Fruit fly (Drosophila melanogaster) whole organism, embryonic: ENCODE measurements around the gene CG3902.
A peak's percentile ranks its signal among the peaks of the same experiment; 100 is the strongest.

Experiments
- Adf1 ChIP-seq: fragments of 200-800 bp; sonication (Bioruptor generic); IDR thresholded peaks from 2 replicates; pipeline ENCODE4 v1.3.6; 2022; ENCODE audit warnings: missing biosample characterization, missing genetic modification characterization
- Atf6 ChIP-seq: fragments of 200-800 bp; sonication (Bioruptor generic); IDR thresholded peaks from 2 replicates; pipeline ENCODE4 v1.3.6; 2022; ENCODE audit warnings: missing biosample characterization, missing genetic modification characterization
- BtbVII ChIP-seq: fragments of 200-800 bp; sonication (Bioruptor generic); optimal IDR thresholded peaks from 3 replicates; lab custom pipeline; 2017; ENCODE audit warnings: missing biosample characterization, mild to moderate bottlenecking, missing genetic modification characterization
- CG10979 ChIP-seq: fragments of 200-800 bp; sonication (Bioruptor generic); optimal IDR thresholded peaks from 2 replicates; lab custom pipeline; 2018; ENCODE audit warnings: missing biosample characterization, mild to moderate bottlenecking, missing genetic modification characterization, moderate library complexity
- CG12744 ChIP-seq: fragments of 200-800 bp; sonication (Bioruptor generic); optimal IDR thresholded peaks from 2 replicates; lab custom pipeline; 2016; ENCODE audit warnings: missing biosample characterization, missing genetic modification characterization
- CG14014 ChIP-seq: fragments of 200-800 bp; sonication (Bioruptor generic); IDR thresholded peaks from 2 replicates; pipeline ENCODE4 v1.3.6; 2022; ENCODE audit warnings: missing biosample characterization, missing genetic modification characterization
- CG14050 ChIP-seq: fragments of 200-800 bp; sonication (Bioruptor generic); IDR thresholded peaks from 3 replicates; pipeline ENCODE4 v1.3.6; 2022; ENCODE audit warnings: missing biosample characterization, missing genetic modification characterization
- CG14441 ChIP-seq: fragments of 200-800 bp; sonication (Bioruptor generic); IDR thresholded peaks from 2 replicates; pipeline ENCODE4 v1.3.6; 2022; ENCODE audit warnings: missing biosample characterization, missing genetic modification characterization
- CG15601 ChIP-seq: fragments of 200-800 bp; sonication (Bioruptor generic); optimal IDR thresholded peaks from 3 replicates; lab custom pipeline; 2019; ENCODE audit warnings: missing biosample characterization, mild to moderate bottlenecking, missing genetic modification characterization, moderate library complexity
- CG17328 ChIP-seq: fragments of 200-800 bp; sonication (Bioruptor generic); IDR thresholded peaks from 2 replicates; pipeline ENCODE4 v1.3.6; 2022; ENCODE audit warnings: missing biosample characterization, missing genetic modification characterization
- CG17385 ChIP-seq: fragments of 200-800 bp; sonication (Bioruptor generic); optimal IDR thresholded peaks from 3 replicates; lab custom pipeline; 2018; ENCODE audit warnings: missing biosample characterization, mild to moderate bottlenecking, missing genetic modification characterization
- CG2116 ChIP-seq: fragments of 200-800 bp; sonication (Bioruptor generic); optimal IDR thresholded peaks from 3 replicates; lab custom pipeline; 2018; ENCODE audit warnings: missing biosample characterization, mild to moderate bottlenecking, missing genetic modification characterization
- CG2199 ChIP-seq: fragments of 200-800 bp; sonication (Bioruptor generic); IDR thresholded peaks from 3 replicates; pipeline ENCODE4 v1.3.6; 2022; ENCODE audit warnings: missing biosample characterization, missing genetic modification characterization
- CG2712 ChIP-seq: fragments of 200-800 bp; optimal IDR thresholded peaks from 3 replicates; lab custom pipeline; 2019; ENCODE audit warnings: missing biosample characterization, mild to moderate bottlenecking, missing genetic modification characterization, moderate library complexity
- CG6254 ChIP-seq: fragments of 200-800 bp; sonication (Bioruptor generic); optimal IDR thresholded peaks from 3 replicates; lab custom pipeline; 2017; ENCODE audit warnings: mild to moderate bottlenecking, missing biosample characterization, missing genetic modification reagents, missing genetic modification characterization
- CG7271 ChIP-seq: fragments of 200-800 bp; sonication (Bioruptor generic); optimal IDR thresholded peaks from 2 replicates; lab custom pipeline; 2018; ENCODE audit warnings: missing biosample characterization, mild to moderate bottlenecking, missing genetic modification characterization, moderate library complexity
- CG7745 ChIP-seq: fragments of 200-800 bp; sonication (Bioruptor generic); optimal IDR thresholded peaks from 2 replicates; lab custom pipeline; 2018; ENCODE audit warnings: missing biosample characterization, mild to moderate bottlenecking, missing genetic modification characterization, moderate library complexity
- CG7786 ChIP-seq: fragments of 200-800 bp; sonication (Bioruptor generic); optimal IDR thresholded peaks from 2 replicates; lab custom pipeline; 2016; ENCODE audit warnings: missing biosample characterization, missing genetic modification characterization
- CG8924 ChIP-seq: fragments of 200-800 bp; optimal IDR thresholded peaks from 3 replicates; lab custom pipeline; 2019; ENCODE audit warnings: missing biosample characterization, mild to moderate bottlenecking, missing genetic modification characterization, moderate library complexity
- CHES-1-like ChIP-seq: fragments of 200-800 bp; sonication (Bioruptor generic); optimal IDR thresholded peaks from 2 replicates; lab custom pipeline; 2016; ENCODE audit warnings: missing biosample characterization, missing genetic modification characterization
- D ChIP-seq, 2 experiments: fragments of 200-800 bp in 1 of 2; fragments of >200 bp in 1 of 2; sonication (Bioruptor generic) in 1 of 2; optimal IDR thresholded peaks; 2 replicates in 1 of 2; 3 replicates in 1 of 2; lab custom pipeline; 2017; ENCODE audit warnings: mild to moderate bottlenecking in 1 of 2, missing biosample characterization in 1 of 2, missing genetic modification characterization in 1 of 2, missing genetic modification reagents in 1 of 2
- Hr3 ChIP-seq: fragments of 200-800 bp; sonication (Bioruptor generic); optimal IDR thresholded peaks from 3 replicates; lab custom pipeline; 2016; ENCODE audit warnings: missing biosample characterization, missing genetic modification characterization
- Kr ChIP-seq: fragments of 200-800 bp; sonication (Bioruptor generic); optimal IDR thresholded peaks from 2 replicates; lab custom pipeline; 2017; ENCODE audit warnings: missing biosample characterization, mild to moderate bottlenecking, missing genetic modification characterization
- Lpt ChIP-seq: fragments of >200 bp; optimal IDR thresholded peaks from 2 replicates; lab custom pipeline; 2018; ENCODE audit warnings: missing biosample characterization, missing genetic modification characterization
- Mes4 ChIP-seq: fragments of 200-800 bp; sonication (Bioruptor generic); optimal IDR thresholded peaks from 2 replicates; lab custom pipeline; 2016; ENCODE audit warnings: missing biosample characterization, missing genetic modification characterization
- Mrtf ChIP-seq: fragments of 200-800 bp; sonication (Bioruptor generic); IDR thresholded peaks from 3 replicates; pipeline ENCODE4 v1.3.6; 2022; ENCODE audit warnings: missing biosample characterization, missing genetic modification characterization
- Poxn ChIP-seq: fragments of 200-800 bp; sonication (Bioruptor generic); IDR thresholded peaks from 2 replicates; pipeline ENCODE4 v1.3.6; 2022; ENCODE audit warnings: missing biosample characterization, missing genetic modification characterization
- amos ChIP-seq: fragments of 200-800 bp; sonication (Bioruptor generic); IDR thresholded peaks from 2 replicates; pipeline ENCODE4 v1.3.6; 2022; ENCODE audit warnings: missing biosample characterization, missing genetic modification characterization; ENCODE audit not compliant: partially characterized antibody
- cg ChIP-seq: fragments of 200-800 bp; sonication (Bioruptor generic); optimal IDR thresholded peaks from 3 replicates; lab custom pipeline; 2019; ENCODE audit warnings: missing biosample characterization, mild to moderate bottlenecking, missing genetic modification characterization, moderate library complexity
- disco-r ChIP-seq: fragments of 200-800 bp; sonication (Bioruptor generic); optimal IDR thresholded peaks from 2 replicates; lab custom pipeline; 2016; ENCODE audit warnings: missing biosample characterization, missing genetic modification characterization
- dmrt99B ChIP-seq: fragments of 200-800 bp; sonication (Bioruptor generic); optimal IDR thresholded peaks from 2 replicates; lab custom pipeline; 2018; ENCODE audit warnings: missing biosample characterization, mild to moderate bottlenecking, missing genetic modification characterization, moderate library complexity
- dysf ChIP-seq: fragments of 200-800 bp; sonication (Bioruptor generic); IDR thresholded peaks from 3 replicates; pipeline ENCODE4 v1.3.6; 2022; ENCODE audit warnings: missing biosample characterization, missing genetic modification characterization
- en ChIP-seq: fragments of 200-800 bp; sonication (Bioruptor generic); optimal IDR thresholded peaks from 2 replicates; lab custom pipeline; 2016; ENCODE audit warnings: missing biosample characterization, missing genetic modification characterization
- eve ChIP-seq, 2 experiments: fragments of >200 bp; optimal IDR thresholded peaks; 2 replicates each; lab custom pipeline; 2017; ENCODE audit warnings: missing biosample characterization in 2 of 2, missing genetic modification characterization in 2 of 2
- ewg ChIP-seq: fragments of 200-800 bp; sonication (Bioruptor generic); optimal IDR thresholded peaks from 3 replicates; lab custom pipeline; 2017; ENCODE audit warnings: mild to moderate bottlenecking, missing biosample characterization, missing genetic modification reagents, missing genetic modification characterization
- inv ChIP-seq: fragments of 200-800 bp; sonication (Bioruptor generic); IDR thresholded peaks from 2 replicates; pipeline ENCODE4 v1.3.6; 2022; ENCODE audit warnings: missing biosample characterization, missing genetic modification characterization; ENCODE audit not compliant: partially characterized antibody
- lab ChIP-seq: fragments of 200-800 bp; sonication (Bioruptor generic); optimal IDR thresholded peaks from 3 replicates; lab custom pipeline; 2017; ENCODE audit warnings: missing biosample characterization, missing genetic modification characterization, mild to moderate bottlenecking, moderate library complexity, missing genetic modification reagents
- mld ChIP-seq: fragments of 200-800 bp; sonication (Bioruptor generic); IDR thresholded peaks from 3 replicates; pipeline ENCODE4 v1.3.6; 2022; ENCODE audit warnings: missing biosample characterization, missing genetic modification characterization; ENCODE audit not compliant: partially characterized antibody
- oc ChIP-seq: fragments of 200-800 bp; sonication (Bioruptor generic); optimal IDR thresholded peaks from 2 replicates; lab custom pipeline; 2018; ENCODE audit warnings: missing biosample characterization, mild to moderate bottlenecking, missing genetic modification characterization, moderate library complexity
- org-1 ChIP-seq: fragments of 200-800 bp; sonication (Bioruptor generic); optimal IDR thresholded peaks from 2 replicates; lab custom pipeline; 2017; ENCODE audit warnings: missing biosample characterization, missing genetic modification characterization
- peb ChIP-seq: fragments of 200-800 bp; sonication (Bioruptor generic); IDR thresholded peaks from 2 replicates; pipeline ENCODE4 v1.3.6; 2022; ENCODE audit warnings: missing biosample characterization, missing genetic modification characterization
- phol ChIP-seq: fragments of 200-800 bp; sonication (Bioruptor generic); optimal IDR thresholded peaks from 3 replicates; lab custom pipeline; 2018; ENCODE audit warnings: missing biosample characterization, mild to moderate bottlenecking, missing genetic modification characterization, moderate library complexity
- pita ChIP-seq: fragments of 200-800 bp; sonication (Bioruptor generic); optimal IDR thresholded peaks from 2 replicates; lab custom pipeline; 2017; ENCODE audit warnings: missing biosample characterization, mild to moderate bottlenecking, missing genetic modification characterization
- sob ChIP-seq: fragments of 200-800 bp; sonication (Bioruptor generic); IDR thresholded peaks from 2 replicates; pipeline ENCODE4 v1.3.6; 2022; ENCODE audit warnings: missing biosample characterization, missing genetic modification characterization
- vvl ChIP-seq: fragments of 200-800 bp; sonication (Bioruptor generic); IDR thresholded peaks from 2 replicates; pipeline ENCODE4 v1.3.6; 2022; ENCODE audit warnings: missing biosample characterization, missing genetic modification characterization
- zen ChIP-seq: fragments of 200-800 bp; sonication (Bioruptor generic); optimal IDR thresholded peaks from 3 replicates; lab custom pipeline; 2018; ENCODE audit warnings: missing biosample characterization, mild to moderate bottlenecking, missing genetic modification characterization, moderate library complexity

The CG3902 gene

DNA sequence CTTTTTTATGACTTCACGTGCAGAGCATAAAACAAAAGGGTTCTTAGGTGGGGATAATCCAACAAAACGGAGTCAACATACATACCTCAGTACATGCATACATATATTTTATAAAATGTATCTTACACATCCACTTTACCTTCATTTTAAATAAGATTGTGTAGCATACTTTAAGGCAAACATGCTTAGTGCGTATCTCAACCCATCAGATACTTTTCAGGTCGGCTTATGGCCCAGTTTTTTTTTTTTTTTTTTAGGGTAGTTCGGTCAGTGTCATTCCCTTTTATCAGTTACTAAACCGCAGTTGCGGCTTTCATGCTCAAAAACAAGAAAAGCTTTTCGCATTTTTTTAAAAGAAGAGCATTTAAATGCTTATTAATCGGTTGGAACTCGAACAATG lies 6.1 kb downstream of the CG3902 start, which contains the start of gene NijB (continued):
- TF ChIP-seq ewg (GFP tag; lab: Kevin White, UChicago) (no peak), Poxn (no peak), D (optimal IDR thresholded peaks at IDR 0.05; lab: Kevin White, UChicago) (no peak), D (GFP tag; optimal IDR thresholded peaks at IDR 0.05; lab: Kevin White, UChicago) (no peak), oc (tag; lab: Kevin White, UChicago) (no peak), CG7745 (tag; lab: Kevin White, UChicago) (no peak), Hr3 (GFP tag; lab: Kevin White, UChicago) (peak; percentile 80), Adf1 (GFP tag; lab: Robert Waterston, UW) (no peak), zen (no peak), org-1 (GFP tag; lab: Kevin White, UChicago) (no peak), inv (GFP tag; lab: Robert Waterston, UW) (no peak), CG6254 (GFP tag; lab: Kevin White, UChicago) (no peak), BtbVII (GFP tag; lab: Kevin White, UChicago) (no peak), disco-r (no peak), eve (GFP tag; optimal IDR thresholded peaks at IDR 0.05; lab: Kevin White, UChicago) (no peak), CG7271 (tag; lab: Kevin White, UChicago) (no peak), CG17328 (GFP tag; lab: Robert Waterston, UW) (no peak), CG14014 (no peak), CG12744 (no peak), CHES-1-like (GFP tag; lab: Kevin White, UChicago) (no peak), CG14441 (GFP tag; lab: Robert Waterston, UW) (no peak), dysf (no peak), cg (no peak), CG14050 (GFP tag; lab: Robert Waterston, UW) (no peak), Mes4 (GFP tag; lab: Kevin White, UChicago) (no peak), CG8924 (no peak), CG2199 (0 out of 3 replicates have a peak, but pooled peaks have one; percentile 45), peb (GFP tag; lab: Robert Waterston, UW) (no peak), Mrtf (GFP tag; lab: Robert Waterston, UW) (no peak), CG17385 (GFP tag; lab: Kevin White, UChicago) (no peak), pita (GFP tag; lab: Kevin White, UChicago) (peak; percentile 61), vvl (GFP tag; lab: Robert Waterston, UW) (no peak), amos (GFP tag; lab: Robert Waterston, UW) (no peak; the same call in 1 of the 2 replicates), CG7786 (no peak), sob (GFP tag; lab: Robert Waterston, UW) (no peak), CG15601 (no peak), CG2116 (no peak), mld (GFP tag; lab: Robert Waterston, UW) (no peak), phol (no peak), Kr (GFP tag; lab: Kevin White, UChicago) (no peak), Atf6 (no peak), Lpt (GFP tag; lab: Kevin White, UChicago) (no peak), lab (GFP tag; lab: Kevin White, UChicago) (no peak), CG10979 (tag; lab: Kevin White, UChicago) (no peak), CG2712 (tag; lab: Kevin White, UChicago) (no peak), dmrt99B (tag; lab: Kevin White, UChicago) (no peak), en (GFP tag; lab: Kevin White, UChicago) (no peak)
